Worm (Caenorhabditis elegans): ENCODE measurements around the gene rpl-22.

DNA sequence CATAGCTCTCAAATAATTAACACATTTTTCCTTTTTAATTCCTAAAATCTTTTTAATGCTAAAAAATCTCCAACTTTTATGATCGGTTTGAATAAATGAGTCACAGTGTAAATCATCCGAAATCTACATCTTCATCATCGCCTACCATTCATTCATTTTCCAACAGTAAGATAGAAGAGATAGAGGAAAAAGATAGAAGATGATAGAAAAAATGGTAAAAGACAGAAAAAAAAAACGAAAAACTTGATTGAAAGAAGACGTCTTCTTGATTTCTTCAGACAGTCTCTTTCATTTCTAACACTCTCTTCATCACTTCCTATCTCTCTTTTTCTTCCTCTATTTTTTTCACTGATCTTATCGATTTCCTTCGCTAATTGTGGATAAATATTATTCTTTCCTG, 47.8 kb downstream of the rpl-22 start:
- TF ChIP-seq nhr-11 (tag; optimal IDR thresholded peaks at IDR 0.05) = no peak
- TF ChIP-seq elt-1 (tag; optimal IDR thresholded peaks at IDR 0.05) = no peak
- no peak for TF ChIP-seq ama-1 (optimal IDR thresholded peaks at IDR 0.05)
- TF ChIP-seq F13H6.1 (tag; optimal IDR thresholded peaks at IDR 0.05) = no peak
- no peak for TF ChIP-seq nhr-237 (tag; optimal IDR thresholded peaks at IDR 0.05)
- TF ChIP-seq alr-1 (tag; optimal IDR thresholded peaks at IDR 0.05) = no peak
- no peak for TF ChIP-seq skn-1 (tag; optimal IDR thresholded peaks at IDR 0.05)
- TF ChIP-seq zag-1 (tag; optimal IDR thresholded peaks at IDR 0.05) = no peak
- TF ChIP-seq lsy-2 (tag; optimal IDR thresholded peaks at IDR 0.05) = no peak
- no peak for TF ChIP-seq ceh-82 (tag; optimal IDR thresholded peaks at IDR 0.05)
- no peak for TF ChIP-seq ztf-4 (tag; optimal IDR thresholded peaks at IDR 0.05)

Data from whole organism, L2 larva.